Worm (Caenorhabditis elegans) whole organism, L3 larva: ENCODE measurements around the gene pqn-92.

Experiments
- aly-2 ChIP-seq: fragments of 150-350 bp; optimal IDR thresholded peaks from 2 replicates; lab custom pipeline; 2014; ENCODE audit warnings: missing biosample characterization, missing genetic modification characterization
- ama-1 ChIP-seq: fragments of 150-350 bp; optimal IDR thresholded peaks from 2 replicates; lab custom pipeline; 2018
- egl-27 ChIP-seq: sonication (generic microtip); optimal IDR thresholded peaks from 4 replicates; lab custom pipeline; 2017; ENCODE audit warnings: missing biosample characterization, missing genetic modification reagents, missing genetic modification characterization
- fos-1 ChIP-seq: fragments of 150-350 bp; optimal IDR thresholded peaks from 2 replicates; lab custom pipeline; 2014; ENCODE audit warnings: missing biosample characterization, missing genetic modification characterization
- nhr-11 ChIP-seq: fragments of 150-350 bp; optimal IDR thresholded peaks from 2 replicates; lab custom pipeline; 2014; ENCODE audit warnings: missing biosample characterization, missing genetic modification characterization
- nhr-237 ChIP-seq: fragments of 150-350 bp; optimal IDR thresholded peaks from 2 replicates; lab custom pipeline; 2014; ENCODE audit warnings: missing biosample characterization, missing genetic modification characterization
- nhr-43 ChIP-seq: sonication (generic microtip); optimal IDR thresholded peaks from 2 replicates; lab custom pipeline; 2016; ENCODE audit warnings: mild to moderate bottlenecking, missing genetic modification characterization, missing compliant biosample characterization; ENCODE audit not compliant: poor library complexity, severe bottlenecking
- nhr-76 ChIP-seq: fragments of 150-350 bp; sonication (generic microtip); optimal IDR thresholded peaks from 5 replicates; lab custom pipeline; 2014; ENCODE audit warnings: missing biosample characterization, missing genetic modification characterization
- pha-4 ChIP-seq: fragments of 150-350 bp; optimal IDR thresholded peaks from 2 replicates; lab custom pipeline; 2014; ENCODE audit warnings: missing biosample characterization, missing genetic modification reagents, missing genetic modification characterization
- sea-2 ChIP-seq: fragments of 150-350 bp; sonication (generic microtip); optimal IDR thresholded peaks from 4 replicates; lab custom pipeline; 2014; ENCODE audit warnings: missing biosample characterization, missing genetic modification reagents, missing genetic modification characterization
- skn-1 ChIP-seq: fragments of 150-350 bp; optimal IDR thresholded peaks from 2 replicates; lab custom pipeline; 2014; ENCODE audit warnings: missing biosample characterization, missing genetic modification characterization
- unc-39 ChIP-seq: sonication (generic microtip); optimal IDR thresholded peaks from 4 replicates; lab custom pipeline; 2017; ENCODE audit warnings: missing biosample characterization, missing genetic modification characterization
- zag-1 ChIP-seq: fragments of 150-350 bp; optimal IDR thresholded peaks from 2 replicates; lab custom pipeline; 2014; ENCODE audit warnings: missing biosample characterization, missing genetic modification characterization
- ztf-11 ChIP-seq: fragments of 150-350 bp; optimal IDR thresholded peaks from 2 replicates; lab custom pipeline; 2014; ENCODE audit warnings: missing biosample characterization, missing genetic modification characterization

DNA sequence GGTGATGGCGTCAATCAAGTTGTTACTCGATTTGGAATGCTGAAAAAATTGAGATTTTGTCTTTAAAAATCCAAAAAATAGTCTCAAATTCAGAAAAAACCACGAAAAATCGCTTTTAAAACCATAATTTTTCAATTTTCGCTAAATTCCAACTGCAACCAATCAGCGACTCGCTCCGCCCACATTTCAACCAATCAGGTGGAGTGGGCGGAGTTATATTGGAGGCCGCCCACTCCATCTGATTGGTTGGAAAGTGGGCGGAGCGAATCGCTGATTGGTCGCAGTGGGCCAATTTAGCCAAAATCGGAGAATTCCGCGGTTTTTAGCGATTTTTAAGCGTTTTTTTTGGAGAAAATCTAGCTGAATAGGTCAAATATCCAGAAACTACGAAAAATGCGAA, 37.8 kb upstream of the pqn-92 start:
- TF ChIP-seq nhr-76 (no peak), skn-1 (tag; lab: Kevin White, UChicago) (no peak), aly-2 (no peak), fos-1 (tag; lab: Kevin White, UChicago) (no peak), nhr-237 (tag; lab: Kevin White, UChicago) (no peak), sea-2 (GFP tag; lab: Kevin White, UChicago) (no peak), nhr-11 (no peak), zag-1 (tag; lab: Kevin White, UChicago) (no peak), pha-4 (tag; lab: Kevin White, UChicago) (no peak), unc-39 (tag; lab: Kevin White, UChicago) (no peak), egl-27 (no peak), ama-1 (lab: Kevin White, UChicago) (no peak), nhr-43 (tag; lab: Kevin White, UChicago) (no peak), ztf-11 (tag; lab: Kevin White, UChicago) (no peak)
